Fruit fly (Drosophila melanogaster) whole organism, embryonic: ENCODE results near the gene trus.

ENCODE experiments used
- Bgb ChIP-seq: fragments of 200-800 bp; sonication (Bioruptor generic); IDR thresholded peaks from 2 replicates; pipeline ENCODE4 v1.3.6; 2022; ENCODE audit warnings: missing biosample characterization, missing genetic modification characterization; ENCODE audit not compliant: partially characterized antibody
- CG10654 ChIP-seq: fragments of 200-800 bp; sonication (Bioruptor generic); optimal IDR thresholded peaks from 2 replicates; lab custom pipeline; 2016; ENCODE audit warnings: missing biosample characterization, missing genetic modification characterization
- CG11085 ChIP-seq: fragments of 200-800 bp; sonication (Bioruptor generic); IDR thresholded peaks from 2 replicates; pipeline ENCODE4 v1.3.6; 2022; ENCODE audit warnings: missing biosample characterization, missing genetic modification characterization
- CG11456 ChIP-seq: fragments of 200-800 bp; sonication (Bioruptor generic); IDR thresholded peaks from 3 replicates; pipeline ENCODE4 v1.3.6; 2022; ENCODE audit warnings: missing biosample characterization, missing genetic modification characterization
- CG1233 ChIP-seq: fragments of 200-800 bp; sonication (Bioruptor generic); optimal IDR thresholded peaks from 4 replicates; lab custom pipeline; 2018; ENCODE audit warnings: missing biosample characterization, mild to moderate bottlenecking, missing genetic modification characterization
- CG13624 ChIP-seq: fragments of 200-800 bp; sonication (Bioruptor generic); optimal IDR thresholded peaks from 2 replicates; lab custom pipeline; 2016; ENCODE audit warnings: missing biosample characterization, missing genetic modification characterization
- CG13894 ChIP-seq: fragments of 200-800 bp; sonication (Bioruptor generic); optimal IDR thresholded peaks from 3 replicates; lab custom pipeline; 2018; ENCODE audit warnings: missing biosample characterization, mild to moderate bottlenecking, missing genetic modification characterization, moderate library complexity
- CG14667 ChIP-seq: fragments of 200-800 bp; sonication (Bioruptor generic); IDR thresholded peaks from 2 replicates; pipeline ENCODE4 v1.3.6; 2022; ENCODE audit warnings: missing biosample characterization, missing genetic modification characterization
- CG14860 ChIP-seq: fragments of 200-800 bp; sonication (Bioruptor generic); IDR thresholded peaks from 3 replicates; pipeline ENCODE4 v1.3.6; 2022; ENCODE audit warnings: missing biosample characterization, missing genetic modification characterization; ENCODE audit not compliant: partially characterized antibody
- CG15601 ChIP-seq: fragments of 200-800 bp; sonication (Bioruptor generic); optimal IDR thresholded peaks from 3 replicates; lab custom pipeline; 2019; ENCODE audit warnings: missing biosample characterization, mild to moderate bottlenecking, missing genetic modification characterization, moderate library complexity
- CG16813 ChIP-seq: fragments of 200-800 bp; sonication (Bioruptor generic); IDR thresholded peaks from 3 replicates; pipeline ENCODE4 v1.3.6; 2022; ENCODE audit warnings: missing biosample characterization, missing genetic modification characterization; ENCODE audit not compliant: partially characterized antibody
- CG16863 ChIP-seq: fragments of 200-800 bp; sonication (Bioruptor generic); optimal IDR thresholded peaks from 3 replicates; lab custom pipeline; 2016; ENCODE audit warnings: missing biosample characterization, missing genetic modification characterization
- CG17829 ChIP-seq: fragments of 200-800 bp; optimal IDR thresholded peaks from 2 replicates; lab custom pipeline; 2019; ENCODE audit warnings: missing biosample characterization, mild to moderate bottlenecking, missing genetic modification characterization, moderate library complexity
- CG17912 ChIP-seq: fragments of 200-800 bp; sonication (Bioruptor generic); optimal IDR thresholded peaks from 2 replicates; lab custom pipeline; 2018; ENCODE audit warnings: missing biosample characterization, mild to moderate bottlenecking, missing genetic modification characterization
- CG18476 ChIP-seq: fragments of 200-800 bp; sonication (Bioruptor generic); optimal IDR thresholded peaks from 2 replicates; lab custom pipeline; 2016; ENCODE audit warnings: missing biosample characterization, mild to moderate bottlenecking, missing genetic modification characterization
- CG31365 ChIP-seq: fragments of 200-800 bp; sonication (Bioruptor generic); optimal IDR thresholded peaks from 2 replicates; lab custom pipeline; 2018; ENCODE audit warnings: missing biosample characterization, mild to moderate bottlenecking, missing genetic modification characterization
- CG3995 ChIP-seq: fragments of 200-800 bp; sonication (Bioruptor generic); optimal IDR thresholded peaks from 3 replicates; lab custom pipeline; 2016; ENCODE audit warnings: missing biosample characterization, missing genetic modification characterization
- CG4404 ChIP-seq: fragments of 200-800 bp; sonication (Bioruptor generic); IDR thresholded peaks from 2 replicates; pipeline ENCODE4 v1.3.6; 2022; ENCODE audit warnings: missing biosample characterization, missing genetic modification characterization
- CG6175 ChIP-seq: fragments of 200-800 bp; sonication (Bioruptor generic); IDR thresholded peaks from 3 replicates; pipeline ENCODE4 v1.3.6; 2022; ENCODE audit warnings: missing biosample characterization, missing genetic modification characterization
- CG6813 ChIP-seq: fragments of 200-800 bp; sonication (Bioruptor generic); optimal IDR thresholded peaks from 2 replicates; lab custom pipeline; 2017; ENCODE audit warnings: missing biosample characterization, missing genetic modification characterization, mild to moderate bottlenecking, moderate library complexity, missing genetic modification reagents
- CG7357 ChIP-seq: fragments of 200-800 bp; sonication (Bioruptor generic); IDR thresholded peaks from 3 replicates; pipeline ENCODE4 v1.3.6; 2022; ENCODE audit warnings: missing biosample characterization, missing genetic modification characterization
- Med ChIP-seq: fragments of 200-800 bp; sonication (Bioruptor generic); peaks from one replicate; lab custom pipeline; 2016; ENCODE audit warnings: missing biosample characterization, missing genetic modification characterization, mild to moderate bottlenecking, inconsistent platforms, moderate library complexity
- Myb ChIP-seq: fragments of 200-800 bp; sonication (Bioruptor generic); optimal IDR thresholded peaks from 2 replicates; lab custom pipeline; 2016; ENCODE audit warnings: missing biosample characterization, missing genetic modification characterization
- NC2β ChIP-seq: fragments of 200-800 bp; sonication (Bioruptor generic); optimal IDR thresholded peaks from 2 replicates; lab custom pipeline; 2016; ENCODE audit warnings: missing biosample characterization, missing genetic modification characterization
- NK7.1 ChIP-seq: fragments of 200-800 bp; sonication (Bioruptor generic); optimal IDR thresholded peaks from 3 replicates; lab custom pipeline; 2016; ENCODE audit warnings: missing biosample characterization, missing genetic modification characterization
- Nf-YA ChIP-seq: fragments of 200-800 bp; sonication (Bioruptor generic); IDR thresholded peaks from 2 replicates; pipeline ENCODE4 v1.3.6; 2022; ENCODE audit warnings: missing biosample characterization, missing genetic modification characterization
- Opbp ChIP-seq: fragments of 200-800 bp; sonication (Bioruptor generic); IDR thresholded peaks from 3 replicates; pipeline ENCODE4 v1.3.6; 2022; ENCODE audit warnings: missing biosample characterization, missing genetic modification characterization; ENCODE audit not compliant: partially characterized antibody
- chm ChIP-seq: fragments of 200-800 bp; sonication (Bioruptor generic); IDR thresholded peaks from 2 replicates; pipeline ENCODE4 v1.3.6; 2022; ENCODE audit warnings: missing biosample characterization, missing genetic modification characterization
- dmrt11E ChIP-seq: fragments of 200-800 bp; sonication (Bioruptor generic); optimal IDR thresholded peaks from 3 replicates; lab custom pipeline; 2018; ENCODE audit warnings: missing biosample characterization, mild to moderate bottlenecking, missing genetic modification characterization, moderate library complexity
- ham ChIP-seq: fragments of 200-800 bp; sonication (Bioruptor generic); IDR thresholded peaks from 2 replicates; pipeline ENCODE4 v1.3.6; 2022; ENCODE audit warnings: missing biosample characterization, missing genetic modification characterization
- hb ChIP-seq: fragments of 200-800 bp; sonication (Bioruptor generic); IDR thresholded peaks from 3 replicates; pipeline ENCODE4 v1.3.6; 2022; ENCODE audit warnings: missing biosample characterization, missing genetic modification characterization; ENCODE audit not compliant: partially characterized antibody
- her ChIP-seq: fragments of 200-800 bp; sonication (Bioruptor generic); optimal IDR thresholded peaks from 2 replicates; lab custom pipeline; 2016; ENCODE audit warnings: missing biosample characterization, missing genetic modification characterization
- hkb ChIP-seq, 2 experiments: fragments of 200-800 bp in 1 of 2; fragments of >200 bp in 1 of 2; sonication (Bioruptor generic) in 1 of 2; IDR thresholded peaks in 1 of 2; optimal IDR thresholded peaks in 1 of 2; 2 replicates each; pipeline versions ENCODE4 v1.3.6 to Lab custom; 2017 to 2022; ENCODE audit warnings: missing biosample characterization in 1 of 2, missing genetic modification characterization in 1 of 2
- lab ChIP-seq: fragments of 200-800 bp; sonication (Bioruptor generic); optimal IDR thresholded peaks from 3 replicates; lab custom pipeline; 2017; ENCODE audit warnings: missing biosample characterization, missing genetic modification characterization, mild to moderate bottlenecking, moderate library complexity, missing genetic modification reagents
- maf-S ChIP-seq: fragments of 200-800 bp; sonication (Bioruptor generic); optimal IDR thresholded peaks from 2 replicates; lab custom pipeline; 2016; ENCODE audit warnings: missing biosample characterization, missing genetic modification characterization
- mld ChIP-seq: fragments of 200-800 bp; sonication (Bioruptor generic); IDR thresholded peaks from 3 replicates; pipeline ENCODE4 v1.3.6; 2022; ENCODE audit warnings: missing biosample characterization, missing genetic modification characterization; ENCODE audit not compliant: partially characterized antibody
- nau ChIP-seq: fragments of 200-800 bp; sonication (Bioruptor generic); optimal IDR thresholded peaks from 3 replicates; lab custom pipeline; 2017; ENCODE audit warnings: missing biosample characterization, mild to moderate bottlenecking, missing genetic modification characterization, missing genetic modification reagents
- oc ChIP-seq: fragments of 200-800 bp; sonication (Bioruptor generic); optimal IDR thresholded peaks from 2 replicates; lab custom pipeline; 2018; ENCODE audit warnings: missing biosample characterization, mild to moderate bottlenecking, missing genetic modification characterization, moderate library complexity
- pan ChIP-seq, 4 experiments: fragments of >200 bp in 3 of 4; fragments of 200-800 bp in 1 of 4; sonication (Bioruptor generic) in 1 of 4; optimal IDR thresholded peaks in 3 of 4; IDR thresholded peaks in 1 of 4; 2 replicates each; pipeline versions ENCODE4 v1.3.6 to Lab custom; 2017 to 2022; ENCODE audit warnings: missing biosample characterization in 2 of 4, missing genetic modification characterization in 2 of 4, mixed read lengths in 1 of 4
- pho ChIP-seq: fragments of 200-800 bp; sonication (Bioruptor generic); optimal IDR thresholded peaks from 2 replicates; lab custom pipeline; 2016; ENCODE audit warnings: missing biosample characterization, missing genetic modification characterization
- psq ChIP-seq: fragments of 200-800 bp; sonication (Bioruptor generic); optimal IDR thresholded peaks from 2 replicates; lab custom pipeline; 2017; ENCODE audit warnings: missing biosample characterization, missing genetic modification characterization
- sens ChIP-seq: fragments of 200-800 bp; sonication (Bioruptor generic); peaks from one replicate; lab custom pipeline; 2016; ENCODE audit warnings: missing biosample characterization, missing genetic modification characterization
- slbo ChIP-seq: fragments of 200-800 bp; sonication (Bioruptor generic); IDR thresholded peaks from 2 replicates; pipeline ENCODE4 v1.3.6; 2022; ENCODE audit warnings: missing biosample characterization, missing genetic modification characterization
- stc ChIP-seq: fragments of 200-800 bp; sonication (Bioruptor generic); IDR thresholded peaks from 2 replicates; pipeline ENCODE4 v1.3.6; 2022; ENCODE audit warnings: missing biosample characterization, missing genetic modification characterization
- tin ChIP-seq: fragments of 200-800 bp; sonication (Bioruptor generic); optimal IDR thresholded peaks from 3 replicates; lab custom pipeline; 2016; ENCODE audit warnings: missing biosample characterization, missing genetic modification characterization
- trh ChIP-seq: fragments of 200-800 bp; sonication (Bioruptor generic); optimal IDR thresholded peaks from 2 replicates; lab custom pipeline; 2016; ENCODE audit warnings: missing biosample characterization, missing genetic modification characterization
- tup ChIP-seq: fragments of 200-800 bp; sonication (Bioruptor generic); optimal IDR thresholded peaks from 2 replicates; lab custom pipeline; 2016; ENCODE audit warnings: missing biosample characterization, mild to moderate bottlenecking, missing genetic modification characterization, moderate library complexity
- z ChIP-seq: fragments of 200-800 bp; sonication (Bioruptor generic); IDR thresholded peaks from 3 replicates; pipeline ENCODE4 v1.3.6; 2022; ENCODE audit warnings: missing biosample characterization, missing genetic modification characterization

trus gene

dm6 chr3R:12442601-12443533 lies 13.5 kb upstream of the trus start (continued):
- TF ChIP-seq CG16863 (GFP tag; lab: Kevin White, UChicago) (no peak), CG6175 (no peak), CG18476 (GFP tag; lab: Kevin White, UChicago) (no peak), CG11456 (GFP tag; lab: Robert Waterston, UW) (no peak), z (no peak), her (no peak), Med (GFP tag; lab: Kevin White, UChicago) (peak; percentile 83), chm (no peak), CG16813 (no peak), Bgb (no peak), psq (GFP tag; lab: Kevin White, UChicago) (no peak), slbo (GFP tag; lab: Robert Waterston, UW) (peak; percentile 51; the same call in 1 of the 2 replicates), CG13624 (GFP tag; lab: Kevin White, UChicago) (no peak), ham (no peak), lab (GFP tag; lab: Kevin White, UChicago) (peak; percentile 47), CG1233 (GFP tag; lab: Kevin White, UChicago) (no peak), NK7.1 (GFP tag; lab: Kevin White, UChicago) (no peak), CG13894 (tag; lab: Kevin White, UChicago) (peak; percentile 34), tup (GFP tag; lab: Kevin White, UChicago) (no peak), stc (GFP tag; lab: Robert Waterston, UW) (0 out of 2 replicates have a peak, but pooled peaks have one; percentile 24), trh (GFP tag; lab: Kevin White, UChicago) (no peak), CG10654 (no peak), NC2β (GFP tag; lab: Kevin White, UChicago) (no peak), CG31365 (tag; lab: Kevin White, UChicago) (no peak), CG7357 (GFP tag; lab: Robert Waterston, UW) (no peak), CG17912 (GFP tag; lab: Kevin White, UChicago) (no peak), pan (optimal IDR thresholded peaks at IDR 0.05; lab: Kevin White, UChicago) (no peak), pan (GFP tag; optimal IDR thresholded peaks at IDR 0.05 in 1 of 2, IDR thresholded peaks at IDR 0.05 in 1 of 2) (no peak), CG11085 (GFP tag; lab: Robert Waterston, UW) (no peak), CG17829 (tag; lab: Kevin White, UChicago) (peak; percentile 2), CG15601 (tag; lab: Kevin White, UChicago) (no peak), nau (GFP tag; lab: Kevin White, UChicago) (no peak), CG14667 (GFP tag; lab: Robert Waterston, UW) (no peak), Nf-YA (GFP tag; lab: Robert Waterston, UW) (no peak), CG14860 (GFP tag; lab: Robert Waterston, UW) (no peak), CG4404 (GFP tag; lab: Robert Waterston, UW) (no peak), pho (no peak), CG3995 (GFP tag; lab: Kevin White, UChicago) (peak; percentile 41), maf-S (GFP tag; lab: Kevin White, UChicago) (no peak), dmrt11E (tag; lab: Kevin White, UChicago) (no peak), hkb (optimal IDR thresholded peaks at IDR 0.05; lab: Kevin White, UChicago) (no peak), hkb (GFP tag; IDR thresholded peaks at IDR 0.05; lab: Robert Waterston, UW) (no peak), Myb (no peak), hb (GFP tag; lab: Robert Waterston, UW) (no peak), oc (no peak), CG6813 (GFP tag; lab: Kevin White, UChicago) (peak; percentile 6), Opbp (GFP tag; lab: Robert Waterston, UW) (no peak), mld (GFP tag; lab: Robert Waterston, UW) (no peak), sens (GFP tag; lab: Kevin White, UChicago) (peak; percentile 79), tin (GFP tag; lab: Kevin White, UChicago) (no peak)
